Worm (Caenorhabditis elegans) whole organism, L1 larva: ENCODE measurements around the gene pes-23.

Source experiments
- Y116A8C.19 ChIP-seq: sonication (generic microtip); optimal IDR thresholded peaks from 2 replicates; lab custom pipeline; 2016; ENCODE audit warnings: missing compliant biosample characterization, missing genetic modification characterization, borderline replicate concordance
- aha-1 ChIP-seq: fragments of 150-350 bp; optimal IDR thresholded peaks from 2 replicates; lab custom pipeline; 2014; ENCODE audit warnings: missing biosample characterization, missing genetic modification characterization
- blmp-1 ChIP-seq: fragments of 150-350 bp; optimal IDR thresholded peaks from 2 replicates; lab custom pipeline; 2014; ENCODE audit warnings: missing biosample characterization, missing genetic modification characterization
- ceh-63 ChIP-seq: fragments of 200-800 bp; sonication (Bioruptor generic); optimal IDR thresholded peaks from 2 replicates; lab custom pipeline; 2018; ENCODE audit warnings: mild to moderate bottlenecking, missing genetic modification characterization, missing compliant biosample characterization
- ceh-8 ChIP-seq: fragments of 200-800 bp; sonication (Bioruptor generic); optimal IDR thresholded peaks from 2 replicates; lab custom pipeline; 2018; ENCODE audit warnings: mild to moderate bottlenecking, missing genetic modification characterization, moderate library complexity, missing compliant biosample characterization
- ceh-82 ChIP-seq, 3 experiments: fragments of 150-350 bp in 1 of 3; sonication (generic microtip) in 2 of 3; optimal IDR thresholded peaks; 2 replicates each; lab custom pipeline; 2014 to 2017; ENCODE audit warnings: missing biosample characterization in 3 of 3, missing genetic modification characterization in 3 of 3
- ceh-90 ChIP-seq: sonication (generic microtip); optimal IDR thresholded peaks from 2 replicates; lab custom pipeline; 2016; ENCODE audit warnings: missing genetic modification characterization, missing compliant biosample characterization
- dsc-1 ChIP-seq: sonication (generic microtip); optimal IDR thresholded peaks from 2 replicates; lab custom pipeline; 2016; ENCODE audit warnings: mild to moderate bottlenecking, missing genetic modification characterization, missing compliant biosample characterization
- efl-3 ChIP-seq: fragments of 200-800 bp; sonication (Bioruptor generic); optimal IDR thresholded peaks from 2 replicates; lab custom pipeline; 2018; ENCODE audit warnings: mild to moderate bottlenecking, missing genetic modification characterization, missing compliant biosample characterization
- elt-3 ChIP-seq, 6 experiments: fragments of 150-350 bp in 1 of 6; sonication (generic microtip); optimal IDR thresholded peaks; 2 replicates each; lab custom pipeline; 2017 to 2018; ENCODE audit warnings: missing biosample characterization in 6 of 6, missing genetic modification characterization in 6 of 6, inconsistent platforms in 1 of 6
- irx-1 ChIP-seq: sonication (generic microtip); optimal IDR thresholded peaks from 2 replicates; lab custom pipeline; 2016; ENCODE audit warnings: missing genetic modification characterization, missing compliant biosample characterization
- lin-13 ChIP-seq: fragments of 150-350 bp; optimal IDR thresholded peaks from 2 replicates; lab custom pipeline; 2014; ENCODE audit warnings: missing biosample characterization, missing genetic modification reagents, missing genetic modification characterization
- lin-14 ChIP-seq: fragments of 200-800 bp; sonication (Bioruptor generic); optimal IDR thresholded peaks from 2 replicates; lab custom pipeline; 2018; ENCODE audit warnings: mild to moderate bottlenecking, missing genetic modification characterization, moderate library complexity, missing compliant biosample characterization
- mep-1 ChIP-seq: fragments of 150-350 bp; optimal IDR thresholded peaks from 2 replicates; lab custom pipeline; 2014; ENCODE audit warnings: missing biosample characterization, missing genetic modification characterization
- nhr-20 ChIP-seq: sonication (generic microtip); optimal IDR thresholded peaks from 2 replicates; lab custom pipeline; 2016; ENCODE audit warnings: mild to moderate bottlenecking, missing genetic modification characterization, missing compliant biosample characterization
- nhr-77 ChIP-seq: fragments of 150-350 bp; optimal IDR thresholded peaks from 2 replicates; lab custom pipeline; 2014; ENCODE audit warnings: missing biosample characterization, missing genetic modification characterization
- nhr-85 ChIP-seq: sonication (generic microtip); peaks from one replicate; lab custom pipeline; 2016; ENCODE audit warnings: missing genetic modification characterization, inconsistent platforms, missing compliant biosample characterization
- sptf-1 ChIP-seq: fragments of 150-350 bp; optimal IDR thresholded peaks from 2 replicates; lab custom pipeline; 2014; ENCODE audit warnings: missing biosample characterization, missing genetic modification characterization
- tbx-2 ChIP-seq: sonication (generic microtip); optimal IDR thresholded peaks from 2 replicates; lab custom pipeline; 2016; ENCODE audit warnings: missing genetic modification characterization, missing compliant biosample characterization

The pes-23 gene

DNA sequence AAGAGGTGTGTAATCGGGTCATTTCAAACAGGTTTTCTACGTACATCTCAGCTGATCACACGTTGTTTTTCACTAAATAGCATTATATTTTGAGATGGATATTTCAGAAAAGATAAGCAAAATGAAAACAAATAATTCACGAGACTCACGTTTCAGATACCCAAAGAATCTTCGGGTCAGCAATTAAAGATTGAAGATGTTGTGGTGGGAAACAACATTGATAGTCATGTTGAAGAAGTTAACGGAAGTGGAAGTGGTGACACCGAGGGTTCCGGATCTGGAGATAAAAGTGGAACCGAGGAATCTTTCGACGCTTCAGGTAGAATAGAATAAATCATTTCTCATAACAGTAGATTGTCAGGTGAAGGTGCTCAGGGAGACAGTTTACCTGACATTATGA lies 39.6 kb downstream of the pes-23 start:
- TF ChIP-seq blmp-1 (tag; lab: Kevin White, UChicago) (peak; percentile 24), nhr-77 (tag; lab: Kevin White, UChicago) (no peak), ceh-82 (tag; optimal IDR thresholded peaks at IDR 0.05; lab: Kevin White, UChicago) (no peak), aha-1 (tag; lab: Kevin White, UChicago) (no peak), mep-1 (tag; lab: Kevin White, UChicago) (no peak), sptf-1 (tag; lab: Kevin White, UChicago) (no peak), elt-3 (tag; optimal IDR thresholded peaks at IDR 0.05; lab: Kevin White, UChicago) (peak in 1 of 6 experiments; percentile 14)

DNA sequence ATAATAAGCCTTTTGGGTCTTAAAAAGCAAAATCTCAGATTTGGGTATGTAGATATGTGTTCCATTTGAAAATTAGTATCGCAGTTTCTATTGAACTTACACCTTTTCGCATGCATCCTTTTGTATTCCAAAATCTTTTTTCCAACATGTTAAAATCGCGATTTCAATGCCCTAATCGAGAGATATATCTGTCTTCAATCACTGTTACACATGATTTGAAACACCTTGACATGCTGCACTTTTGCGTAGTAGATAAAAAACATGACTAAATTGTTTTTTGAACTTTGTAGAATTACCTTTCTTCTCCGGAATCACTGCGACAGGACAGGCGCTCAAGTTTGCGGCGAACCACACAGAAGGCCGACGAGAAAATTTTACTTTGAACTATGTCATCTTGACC lies 40.5 kb downstream of the pes-23 start:
- TF ChIP-seq nhr-77 (tag; lab: Kevin White, UChicago) (no peak), elt-3 (tag; optimal IDR thresholded peaks at IDR 0.05; lab: Kevin White, UChicago) (peak in 2 of 6 experiments; percentile 37 to 42), ceh-90 (no peak), nhr-20 (tag; lab: Kevin White, UChicago) (peak; percentile 29), nhr-85 (tag; lab: Kevin White, UChicago) (peak; percentile 25), Y116A8C.19 (no peak), mep-1 (tag; lab: Kevin White, UChicago) (peak; percentile 10), blmp-1 (tag; lab: Kevin White, UChicago) (peak; percentile 75), lin-14 (GFP tag; lab: Kevin White, UChicago) (peak; percentile 41)

DNA sequence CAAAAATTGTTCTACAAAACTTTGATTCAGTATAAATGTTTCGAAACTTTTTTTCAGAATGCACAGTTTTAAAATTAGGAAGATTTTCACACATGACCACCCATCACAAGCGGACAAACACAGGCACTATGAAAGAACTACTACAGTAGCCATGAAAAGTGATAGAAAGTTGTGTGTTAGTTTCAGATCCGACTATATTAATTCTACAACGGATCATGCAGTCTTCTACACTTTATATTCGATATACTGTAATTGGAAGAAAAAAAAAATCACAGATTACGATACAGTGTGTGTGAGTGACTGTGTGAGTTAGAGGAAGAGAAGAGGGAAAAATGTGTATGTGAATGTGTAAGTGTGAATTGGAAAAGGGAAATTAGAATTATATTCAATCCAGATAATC lies 45.6 kb downstream of the pes-23 start:
- TF ChIP-seq lin-13 (no peak), dsc-1 (tag; lab: Kevin White, UChicago) (no peak), ceh-63 (GFP tag; lab: Kevin White, UChicago) (no peak), tbx-2 (tag; lab: Kevin White, UChicago) (no peak), irx-1 (tag; lab: Kevin White, UChicago) (no peak), efl-3 (GFP tag; lab: Kevin White, UChicago) (no peak)

ce11 chrX:6953339-6953738 lies 52.2 kb downstream of the pes-23 start:
- TF ChIP-seq lin-14 (GFP tag; lab: Kevin White, UChicago) (peak; percentile 47), ceh-8 (GFP tag; lab: Kevin White, UChicago) (no peak)
